Worm (Caenorhabditis elegans) whole organism, young adult: Measurements from ENCODE around the gene srd-12.

Experiments used
- B0035.1 ChIP-seq: sonication (generic microtip); optimal IDR thresholded peaks from 2 replicates; lab custom pipeline; 2016; ENCODE audit warnings: missing genetic modification characterization, mild to moderate bottlenecking, missing compliant biosample characterization, missing genotype, missing genetic modification reagents
- B0261.1 ChIP-seq: sonication (generic microtip); optimal IDR thresholded peaks from 2 replicates; lab custom pipeline; 2016; ENCODE audit warnings: mild to moderate bottlenecking, missing genetic modification characterization, moderate library complexity, missing compliant biosample characterization
- B0336.3 ChIP-seq: fragments of 200-800 bp; sonication (Bioruptor generic); IDR thresholded peaks from 2 replicates; pipeline ENCODE4 v1.3.6; 2022; ENCODE audit warnings: missing genetic modification characterization, missing compliant biosample characterization
- C06A6.2 ChIP-seq: fragments of 200-800 bp; sonication (Bioruptor generic); conservative IDR thresholded peaks from 2 replicates; pipeline ENCODE4 v1.3.6; 2022; ENCODE audit warnings: missing genetic modification characterization, missing compliant biosample characterization
- F37B4.10 ChIP-seq: fragments of 200-800 bp; sonication (Bioruptor generic); IDR thresholded peaks from 2 replicates; pipeline ENCODE4 v1.3.6; 2022; ENCODE audit warnings: missing genetic modification characterization, missing compliant biosample characterization
- F55B11.4 ChIP-seq: sonication (generic microtip); optimal IDR thresholded peaks from 2 replicates; lab custom pipeline; 2016; ENCODE audit warnings: missing compliant biosample characterization, missing genetic modification characterization, borderline replicate concordance; ENCODE audit not compliant: insufficient read depth
- F57A8.1 ChIP-seq: fragments of 200-800 bp; sonication (Bioruptor generic); optimal IDR thresholded peaks from 2 replicates; lab custom pipeline; 2018; ENCODE audit warnings: mild to moderate bottlenecking, missing genetic modification characterization, moderate library complexity, missing compliant biosample characterization
- T26A5.8 ChIP-seq: sonication (generic microtip); optimal IDR thresholded peaks from 2 replicates; lab custom pipeline; 2016; ENCODE audit warnings: missing genetic modification characterization, missing compliant biosample characterization
- ama-1 ChIP-seq, 3 experiments: fragments of 150-350 bp in 1 of 3; sonication (generic microtip) in 2 of 3; optimal IDR thresholded peaks; 2 replicates each; lab custom pipeline; 2014 to 2018; ENCODE audit warnings: missing biosample characterization in 2 of 3, missing genetic modification characterization in 2 of 3, missing genetic modification reagents in 2 of 3
- aptf-2 ChIP-seq: fragments of 200-800 bp; sonication (Bioruptor generic); conservative IDR thresholded peaks from 2 replicates; pipeline ENCODE4 v1.3.6; 2022; ENCODE audit warnings: missing genetic modification reagents, missing genetic modification characterization, missing compliant biosample characterization
- aptf-3 ChIP-seq: fragments of 200-800 bp; sonication (Bioruptor generic); IDR thresholded peaks from 2 replicates; pipeline ENCODE4 v1.3.6; 2022; ENCODE audit warnings: missing genetic modification characterization, missing compliant biosample characterization
- atf-7 ChIP-seq: sonication (generic microtip); optimal IDR thresholded peaks from 2 replicates; lab custom pipeline; 2017; ENCODE audit warnings: mild to moderate bottlenecking, missing genetic modification characterization, missing compliant biosample characterization
- bed-2 ChIP-seq: fragments of 200-800 bp; sonication (Bioruptor generic); IDR thresholded peaks from 2 replicates; pipeline ENCODE4 v1.3.6; 2022; ENCODE audit warnings: missing genetic modification reagents, missing genetic modification characterization, missing compliant biosample characterization
- cebp-1 ChIP-seq, 2 experiments: fragments of 200-800 bp in 1 of 2; sonication (Bioruptor generic) in 1 of 2; sonication (generic microtip) in 1 of 2; IDR thresholded peaks in 1 of 2; optimal IDR thresholded peaks in 1 of 2; 2 replicates each; pipeline versions ENCODE4 v1.3.6 to Lab custom; 2017 to 2022; ENCODE audit warnings: missing compliant biosample characterization in 2 of 2, missing genetic modification characterization in 2 of 2, mild to moderate bottlenecking in 1 of 2, missing genetic modification reagents in 1 of 2, moderate library complexity in 1 of 2
- egl-18 ChIP-seq: fragments of 200-800 bp; sonication (Bioruptor generic); IDR thresholded peaks from 2 replicates; pipeline ENCODE4 v1.3.6; 2022; ENCODE audit warnings: missing genetic modification reagents, missing genetic modification characterization, missing compliant biosample characterization
- egrh-3 ChIP-seq: fragments of 200-800 bp; sonication (Bioruptor generic); IDR thresholded peaks from 2 replicates; pipeline ENCODE4 v1.3.6; 2022; ENCODE audit warnings: missing genetic modification reagents, missing genetic modification characterization, missing compliant biosample characterization
- ekl-4 ChIP-seq: fragments of 200-800 bp; sonication (Bioruptor generic); IDR thresholded peaks from 2 replicates; pipeline ENCODE4 v1.3.6; 2022; ENCODE audit warnings: missing genetic modification reagents, missing genetic modification characterization, missing compliant biosample characterization
- hmg-1.2 ChIP-seq: fragments of 200-800 bp; sonication (Bioruptor generic); IDR thresholded peaks from 2 replicates; pipeline ENCODE4 v1.3.6; 2022; ENCODE audit warnings: missing genetic modification reagents, missing genetic modification characterization, missing compliant biosample characterization
- lag-1 ChIP-seq: fragments of 200-800 bp; sonication (Bioruptor generic); IDR thresholded peaks from 2 replicates; pipeline ENCODE4 v1.3.6; 2022; ENCODE audit warnings: missing genetic modification reagents, missing genetic modification characterization, missing compliant biosample characterization
- let-526 ChIP-seq: fragments of 200-800 bp; sonication (Bioruptor generic); IDR thresholded peaks from 2 replicates; pipeline ENCODE4 v1.3.6; 2022; ENCODE audit warnings: missing genetic modification reagents, missing genetic modification characterization, missing compliant biosample characterization
- lin-54 ChIP-seq: fragments of 200-800 bp; sonication (Bioruptor generic); optimal IDR thresholded peaks from 2 replicates; lab custom pipeline; 2018; ENCODE audit warnings: mild to moderate bottlenecking, missing genetic modification characterization, missing compliant biosample characterization
- lir-1 ChIP-seq: fragments of 200-800 bp; sonication (Bioruptor generic); conservative IDR thresholded peaks from 2 replicates; pipeline ENCODE4 v1.3.6; 2022; ENCODE audit warnings: missing genetic modification reagents, missing genetic modification characterization, missing compliant biosample characterization
- lsl-1 ChIP-seq: fragments of 200-800 bp; sonication (Bioruptor generic); optimal IDR thresholded peaks from 2 replicates; lab custom pipeline; 2018; ENCODE audit warnings: mild to moderate bottlenecking, missing genetic modification characterization, moderate library complexity, missing compliant biosample characterization
- lsy-27 ChIP-seq: sonication (generic microtip); optimal IDR thresholded peaks from 2 replicates; lab custom pipeline; 2017; ENCODE audit warnings: missing genetic modification characterization, mild to moderate bottlenecking, missing compliant biosample characterization, antibody characterized with exemption, missing genotype, borderline replicate concordance; ENCODE audit not compliant: insufficient read depth
- madf-3 ChIP-seq: fragments of 200-800 bp; sonication (Bioruptor generic); IDR thresholded peaks from 2 replicates; pipeline ENCODE4 v1.3.6; 2022; ENCODE audit warnings: missing genetic modification reagents, missing genetic modification characterization, missing compliant biosample characterization
- nfya-1 ChIP-seq: sonication (generic microtip); optimal IDR thresholded peaks from 2 replicates; lab custom pipeline; 2017; ENCODE audit warnings: antibody characterized with exemption, missing compliant biosample characterization, missing genetic modification characterization, borderline replicate concordance; ENCODE audit not compliant: insufficient read depth
- nfyb-1 ChIP-seq: fragments of 200-800 bp; sonication (Bioruptor generic); IDR thresholded peaks from 2 replicates; pipeline ENCODE4 v1.3.6; 2022; ENCODE audit warnings: missing genetic modification reagents, missing genetic modification characterization, missing compliant biosample characterization
- nhr-27 ChIP-seq: fragments of 200-800 bp; sonication (Bioruptor generic); optimal IDR thresholded peaks from 2 replicates; lab custom pipeline; 2018; ENCODE audit warnings: mild to moderate bottlenecking, missing genetic modification characterization, moderate library complexity, missing compliant biosample characterization
- nhr-80 ChIP-seq: sonication (generic microtip); optimal IDR thresholded peaks from 2 replicates; lab custom pipeline; 2016; ENCODE audit warnings: missing genetic modification characterization, missing compliant biosample characterization
- repo-1 ChIP-seq: sonication (generic microtip); optimal IDR thresholded peaks from 2 replicates; lab custom pipeline; 2017; ENCODE audit warnings: mild to moderate bottlenecking, missing genetic modification characterization, missing compliant biosample characterization
- rpc-1 ChIP-seq, 2 experiments: fragments of 150-350 bp in 1 of 2; sonication (generic microtip) in 1 of 2; optimal IDR thresholded peaks; 2 replicates each; lab custom pipeline; 2014 to 2018; ENCODE audit warnings: missing biosample characterization in 1 of 2, missing genetic modification characterization in 1 of 2, missing genetic modification reagents in 1 of 2, missing genotype in 1 of 2
- somi-1 ChIP-seq: fragments of 200-800 bp; sonication (Bioruptor generic); optimal IDR thresholded peaks from 2 replicates; lab custom pipeline; 2018; ENCODE audit warnings: mild to moderate bottlenecking, missing genetic modification characterization, missing compliant biosample characterization
- tbx-9 ChIP-seq: sonication (generic microtip); optimal IDR thresholded peaks from 2 replicates; lab custom pipeline; 2016; ENCODE audit warnings: borderline replicate concordance, missing genetic modification characterization, inconsistent platforms, missing compliant biosample characterization
- unc-62 ChIP-seq: fragments of 150-350 bp; optimal IDR thresholded peaks from 2 replicates; lab custom pipeline; 2014; ENCODE audit warnings: missing biosample characterization, missing genetic modification reagents, missing genetic modification characterization
- zfh-2 ChIP-seq: fragments of 200-800 bp; sonication (Bioruptor generic); conservative IDR thresholded peaks from 2 replicates; pipeline ENCODE4 v1.3.6; 2022; ENCODE audit warnings: missing genetic modification reagents, missing genetic modification characterization, missing compliant biosample characterization
- ztf-18 ChIP-seq: sonication (generic microtip); optimal IDR thresholded peaks from 2 replicates; lab custom pipeline; 2016; ENCODE audit warnings: missing genotype, mild to moderate bottlenecking, missing genetic modification characterization, missing compliant biosample characterization
- ztf-22 ChIP-seq: fragments of 200-800 bp; sonication (Bioruptor generic); optimal IDR thresholded peaks from 2 replicates; lab custom pipeline; 2018; ENCODE audit warnings: mild to moderate bottlenecking, missing genetic modification characterization, moderate library complexity, missing compliant biosample characterization
- ztf-28 ChIP-seq: fragments of 200-800 bp; sonication (Bioruptor generic); IDR thresholded peaks from 2 replicates; pipeline ENCODE4 v1.3.6; 2022; ENCODE audit warnings: missing genetic modification reagents, missing genetic modification characterization, missing compliant biosample characterization
- ztf-3 ChIP-seq: fragments of 200-800 bp; sonication (Bioruptor generic); optimal IDR thresholded peaks from 2 replicates; lab custom pipeline; 2018; ENCODE audit warnings: mild to moderate bottlenecking, missing genetic modification characterization, missing compliant biosample characterization

The srd-12 gene

ce11 chrIV:5662886-5663285, 32.8 kb upstream of the srd-12 start:
- TF ChIP-seq tbx-9, result no peak
- no peak for TF ChIP-seq F55B11.4 (tag; lab: Kevin White, UChicago)
- 0 out of 2 replicates have a peak, but pooled peaks have one; percentile 15 for TF ChIP-seq C06A6.2 (GFP tag; lab: Robert Waterston, UW)
- TF ChIP-seq nhr-27 (tag; lab: Kevin White, UChicago), result no peak

ce11 chrIV:5662073-5662472, 32.0 kb upstream of the srd-12 start:
- no peak for TF ChIP-seq zfh-2 (GFP tag; lab: Robert Waterston, UW)
- no peak for TF ChIP-seq aptf-2 (GFP tag; lab: Robert Waterston, UW)
- TF ChIP-seq tbx-9, result no peak
- TF ChIP-seq lir-1, result no peak
- 0 out of 2 replicates have a peak, but pooled peaks have one; percentile 14 for TF ChIP-seq hmg-1.2 (GFP tag; lab: Robert Waterston, UW)

- TF ChIP-seq repo-1 (tag; lab: Kevin White, UChicago) (peak; percentile 52), egrh-3 (GFP tag; lab: Robert Waterston, UW) (no peak), somi-1 (GFP tag; lab: Kevin White, UChicago) (no peak), zfh-2 (GFP tag; lab: Robert Waterston, UW) (0 out of 2 replicates have a peak, but pooled peaks have one; percentile 12), madf-3 (GFP tag; lab: Robert Waterston, UW) (0 out of 2 replicates have a peak, but pooled peaks have one; percentile 32), lin-54 (GFP tag; lab: Kevin White, UChicago) (peak; percentile 13), atf-7 (no peak), ama-1 (optimal IDR thresholded peaks at IDR 0.05; lab: Kevin White, UChicago) (no peak), ama-1 (GFP tag; optimal IDR thresholded peaks at IDR 0.05; lab: Kevin White, UChicago) (no peak), let-526 (GFP tag; lab: Robert Waterston, UW) (0 out of 2 replicates have a peak, but pooled peaks have one; percentile 21), hmg-1.2 (GFP tag; lab: Robert Waterston, UW) (no peak), cebp-1 (GFP tag; IDR thresholded peaks at IDR 0.05; lab: Robert Waterston, UW) (0 out of 2 replicates have a peak, but pooled peaks have one; percentile 20), cebp-1 (tag; optimal IDR thresholded peaks at IDR 0.05; lab: Kevin White, UChicago) (peak; percentile 13), F37B4.10 (no peak), nfyb-1 (GFP tag; lab: Robert Waterston, UW) (peak; percentile 76; the same call in 1 of the 2 replicates), aptf-3 (GFP tag; lab: Robert Waterston, UW) (no peak), B0336.3 (GFP tag; lab: Robert Waterston, UW) (peak; percentile 26; the same call in 1 of the 2 replicates)
- TF ChIP-seq, all 124 proteins: peak for 8
Observed at ce11 chrIV:5660239-5660638, 30.2 kb upstream of the srd-12 start, which contains the start of gene skn-1. TSS of gene skn-1 (minus strand) at chrIV:5660384.

DNA sequence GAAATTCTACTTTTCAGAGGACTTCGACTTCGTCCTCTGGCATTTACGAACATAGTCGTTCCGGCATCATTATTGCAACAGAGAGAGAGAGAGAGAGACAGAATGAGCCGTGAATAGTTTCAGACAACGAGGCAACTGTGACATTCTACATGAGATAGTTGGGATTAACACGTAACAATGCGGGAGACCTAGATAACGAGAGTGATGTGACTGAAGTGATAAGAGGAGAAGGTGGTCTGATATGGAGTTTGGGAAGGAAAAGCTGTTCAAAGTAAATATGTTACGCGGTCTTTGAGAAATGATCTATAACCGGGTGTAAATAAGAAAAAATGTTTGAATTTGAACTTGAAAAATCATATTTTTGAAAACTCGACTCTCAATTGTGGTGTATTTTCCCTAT, 29.4 kb upstream of the srd-12 start:
- TF ChIP-seq lsl-1 (GFP tag; lab: Kevin White, UChicago) (no peak), ekl-4 (GFP tag; lab: Robert Waterston, UW) (0 out of 2 replicates have a peak, but pooled peaks have one; percentile 22), ztf-18 (tag; lab: Kevin White, UChicago) (no peak), B0035.1 (tag; lab: Kevin White, UChicago) (no peak), T26A5.8 (tag; lab: Kevin White, UChicago) (no peak), nfya-1 (tag; lab: Kevin White, UChicago) (no peak), ztf-28 (GFP tag; lab: Robert Waterston, UW) (no peak), rpc-1 (optimal IDR thresholded peaks at IDR 0.05; lab: Kevin White, UChicago) (no peak), rpc-1 (tag; optimal IDR thresholded peaks at IDR 0.05; lab: Kevin White, UChicago) (no peak), aptf-3 (GFP tag; lab: Robert Waterston, UW) (no peak), nhr-80 (tag; lab: Kevin White, UChicago) (peak; percentile 48), B0261.1 (tag; lab: Kevin White, UChicago) (no peak), cebp-1 (GFP tag; IDR thresholded peaks at IDR 0.05; lab: Robert Waterston, UW) (0 out of 2 replicates have a peak, but pooled peaks have one; percentile 31), cebp-1 (tag; optimal IDR thresholded peaks at IDR 0.05; lab: Kevin White, UChicago) (peak; percentile 27), nfyb-1 (GFP tag; lab: Robert Waterston, UW) (peak; percentile 43; the same call in 1 of the 2 replicates), ztf-22 (GFP tag; lab: Kevin White, UChicago) (no peak), egl-18 (GFP tag; lab: Robert Waterston, UW) (no peak), bed-2 (GFP tag; lab: Robert Waterston, UW) (no peak), lsy-27 (tag; lab: Kevin White, UChicago) (no peak), nhr-27 (tag; lab: Kevin White, UChicago) (no peak), hmg-1.2 (GFP tag; lab: Robert Waterston, UW) (peak; percentile 40; the same call in 1 of the 2 replicates), ztf-3 (GFP tag; lab: Kevin White, UChicago) (no peak), F57A8.1 (GFP tag; lab: Kevin White, UChicago) (no peak), lag-1 (GFP tag; lab: Robert Waterston, UW) (no peak), unc-62 (GFP tag; lab: Kevin White, UChicago) (no peak)
- TF ChIP-seq, all 124 proteins: peak for 5
